Worm (Caenorhabditis elegans) whole organism, L4 larva: Measurements from ENCODE around the gene F53F1.6.

Experiments used
- F26F4.8 ChIP-seq: fragments of 200-800 bp; sonication (Bioruptor generic); conservative IDR thresholded peaks from 2 replicates; pipeline ENCODE4 v1.3.6; 2022; ENCODE audit warnings: missing genetic modification characterization, missing compliant biosample characterization
- T20F7.1 ChIP-seq: fragments of 200-800 bp; sonication (Bioruptor generic); optimal IDR thresholded peaks from 2 replicates; lab custom pipeline; 2018; ENCODE audit warnings: mild to moderate bottlenecking, missing genetic modification characterization, missing compliant biosample characterization
- T26A8.4 ChIP-seq: fragments of 200-800 bp; sonication (Bioruptor generic); IDR thresholded peaks from 2 replicates; pipeline ENCODE4 v1.3.6; 2022; ENCODE audit warnings: missing genetic modification characterization, missing compliant biosample characterization
- Y75B8A.6 ChIP-seq: fragments of 200-800 bp; sonication (Bioruptor generic); IDR thresholded peaks from 2 replicates; pipeline ENCODE4 v1.3.6; 2022; ENCODE audit warnings: missing genetic modification reagents, missing genetic modification characterization, missing compliant biosample characterization
- ZK337.2 ChIP-seq: fragments of 200-800 bp; sonication (Bioruptor generic); IDR thresholded peaks from 2 replicates; pipeline ENCODE4 v1.3.6; 2022; ENCODE audit warnings: missing genetic modification reagents, missing genetic modification characterization, missing compliant biosample characterization
- ZK546.5 ChIP-seq, 2 experiments: sonication (generic microtip); optimal IDR thresholded peaks; 2 replicates each; lab custom pipeline; 2017; ENCODE audit warnings: missing biosample characterization in 2 of 2, missing genetic modification characterization in 2 of 2
- aha-1 ChIP-seq: fragments of 150-350 bp; peaks from one replicate; lab custom pipeline; 2014; ENCODE audit warnings: missing biosample characterization, missing genetic modification characterization
- ama-1 ChIP-seq: fragments of 150-350 bp; optimal IDR thresholded peaks from 2 replicates; lab custom pipeline; 2014; ENCODE audit warnings: inconsistent platforms, mixed read lengths
- arid-1 ChIP-seq: fragments of 200-800 bp; sonication (Bioruptor generic); conservative IDR thresholded peaks from 2 replicates; pipeline ENCODE4 v1.3.6; 2022; ENCODE audit warnings: missing genetic modification reagents, missing genetic modification characterization, missing compliant biosample characterization
- ceh-20 ChIP-seq: fragments of 200-800 bp; sonication (Bioruptor generic); IDR thresholded peaks from 2 replicates; pipeline ENCODE4 v1.3.6; 2022; ENCODE audit warnings: missing genetic modification reagents, missing genetic modification characterization, missing compliant biosample characterization
- ceh-28 ChIP-seq: fragments of 150-350 bp; optimal IDR thresholded peaks from 2 replicates; lab custom pipeline; 2014; ENCODE audit warnings: missing biosample characterization, missing genetic modification reagents, missing genetic modification characterization
- ces-1 ChIP-seq: fragments of 150-350 bp; sonication (generic microtip); optimal IDR thresholded peaks from 4 replicates; lab custom pipeline; 2014; ENCODE audit warnings: missing biosample characterization, missing genetic modification reagents, missing genetic modification characterization
- cey-2 ChIP-seq: sonication (generic microtip); optimal IDR thresholded peaks from 3 replicates; lab custom pipeline; 2017; ENCODE audit warnings: missing genetic modification characterization, mild to moderate bottlenecking, missing compliant biosample characterization, antibody characterized with exemption, borderline replicate concordance; ENCODE audit not compliant: insufficient read depth
- daf-16 ChIP-seq, 3 experiments: sonication (generic microtip); optimal IDR thresholded peaks; 2 replicates each; lab custom pipeline; 2016 to 2017; ENCODE audit warnings: missing genetic modification characterization in 3 of 3, missing genetic modification reagents in 3 of 3, mild to moderate bottlenecking in 2 of 3, missing compliant biosample characterization in 2 of 3, missing biosample characterization in 1 of 3, moderate library complexity in 1 of 3
- dmd-6 ChIP-seq: fragments of 200-800 bp; sonication (Bioruptor generic); IDR thresholded peaks from 2 replicates; pipeline ENCODE4 v1.3.6; 2022; ENCODE audit warnings: missing genetic modification reagents, missing genetic modification characterization, missing compliant biosample characterization
- dpl-1 ChIP-seq: fragments of 150-350 bp; optimal IDR thresholded peaks from 2 replicates; lab custom pipeline; 2014; ENCODE audit warnings: missing biosample characterization, missing genetic modification reagents, missing genetic modification characterization
- duxl-1 ChIP-seq: sonication (generic microtip); optimal IDR thresholded peaks from 2 replicates; lab custom pipeline; 2016; ENCODE audit warnings: mild to moderate bottlenecking, missing genetic modification characterization, moderate library complexity, missing compliant biosample characterization; ENCODE audit not compliant: poor library complexity
- fos-1 ChIP-seq: fragments of 150-350 bp; optimal IDR thresholded peaks from 2 replicates; lab custom pipeline; 2014; ENCODE audit warnings: missing biosample characterization, missing genetic modification characterization
- gei-8 ChIP-seq: fragments of 200-800 bp; sonication (Bioruptor generic); optimal IDR thresholded peaks from 2 replicates; lab custom pipeline; 2018; ENCODE audit warnings: mild to moderate bottlenecking, missing genetic modification characterization, missing compliant biosample characterization
- hlh-30 ChIP-seq: sonication (generic microtip); optimal IDR thresholded peaks from 2 replicates; lab custom pipeline; 2017; ENCODE audit warnings: antibody characterized with exemption, mild to moderate bottlenecking, missing genetic modification characterization, missing compliant biosample characterization; ENCODE audit not compliant: insufficient read depth
- jun-1 ChIP-seq: fragments of 150-350 bp; optimal IDR thresholded peaks from 2 replicates; lab custom pipeline; 2014; ENCODE audit warnings: missing biosample characterization, missing genetic modification reagents, missing genetic modification characterization
- lim-7 ChIP-seq: fragments of 200-800 bp; sonication (Bioruptor generic); IDR thresholded peaks from 2 replicates; pipeline ENCODE4 v1.3.6; 2022; ENCODE audit warnings: missing genetic modification characterization, missing compliant biosample characterization
- lin-1 ChIP-seq: fragments of 200-800 bp; sonication (Bioruptor generic); IDR thresholded peaks from 2 replicates; pipeline ENCODE4 v1.3.6; 2022; ENCODE audit warnings: missing genetic modification reagents, missing genetic modification characterization, missing compliant biosample characterization
- lin-13 ChIP-seq: fragments of 150-350 bp; optimal IDR thresholded peaks from 2 replicates; lab custom pipeline; 2014; ENCODE audit warnings: missing biosample characterization, missing genetic modification reagents, missing genetic modification characterization
- lin-29 ChIP-seq: fragments of 200-800 bp; sonication (Bioruptor generic); IDR thresholded peaks from 2 replicates; pipeline ENCODE4 v1.3.6; 2022; ENCODE audit warnings: missing genetic modification reagents, missing genetic modification characterization, missing compliant biosample characterization
- lin-38 ChIP-seq: fragments of 200-800 bp; sonication (Bioruptor generic); IDR thresholded peaks from 2 replicates; pipeline ENCODE4 v1.3.6; 2022; ENCODE audit warnings: missing genetic modification reagents, missing genetic modification characterization, missing compliant biosample characterization
- madf-5 ChIP-seq, 2 experiments: fragments of 200-800 bp; sonication (Bioruptor generic); IDR thresholded peaks; 2 replicates each; pipeline ENCODE4 v1.3.6; 2022; ENCODE audit warnings: missing compliant biosample characterization in 2 of 2, missing genetic modification characterization in 2 of 2
- mdl-1 ChIP-seq, 2 experiments: fragments of 150-350 bp in 1 of 2; sonication (generic microtip) in 1 of 2; optimal IDR thresholded peaks; 2 replicates each; lab custom pipeline; 2014 to 2017; ENCODE audit warnings: missing biosample characterization in 2 of 2, missing genetic modification characterization in 2 of 2
- mep-1 ChIP-seq: fragments of 150-350 bp; sonication (generic microtip); optimal IDR thresholded peaks from 3 replicates; lab custom pipeline; 2014; ENCODE audit warnings: missing biosample characterization, missing genetic modification characterization
- mes-2 ChIP-seq: sonication (generic microtip); optimal IDR thresholded peaks from 2 replicates; lab custom pipeline; 2016; ENCODE audit warnings: missing genotype, mild to moderate bottlenecking, missing genetic modification characterization, missing compliant biosample characterization; ENCODE audit not compliant: poor library complexity, severe bottlenecking
- nhr-10 ChIP-seq: fragments of 150-350 bp; optimal IDR thresholded peaks from 2 replicates; lab custom pipeline; 2014; ENCODE audit warnings: missing biosample characterization, missing genetic modification characterization
- nhr-102 ChIP-seq: sonication (generic microtip); optimal IDR thresholded peaks from 2 replicates; lab custom pipeline; 2016; ENCODE audit warnings: mild to moderate bottlenecking, missing genetic modification characterization, moderate library complexity, missing compliant biosample characterization
- nhr-11 ChIP-seq: fragments of 150-350 bp; optimal IDR thresholded peaks from 2 replicates; lab custom pipeline; 2014; ENCODE audit warnings: missing biosample characterization, missing genetic modification characterization
- nhr-111 ChIP-seq: fragments of 200-800 bp; sonication (Bioruptor generic); optimal IDR thresholded peaks from 2 replicates; lab custom pipeline; 2018; ENCODE audit warnings: mild to moderate bottlenecking, missing genetic modification characterization, missing compliant biosample characterization
- nhr-25 ChIP-seq: sonication (generic microtip); optimal IDR thresholded peaks from 2 replicates; lab custom pipeline; 2017; ENCODE audit warnings: missing genetic modification characterization, mild to moderate bottlenecking, missing compliant biosample characterization, antibody characterized with exemption, moderate library complexity, borderline replicate concordance; ENCODE audit not compliant: insufficient read depth
- nhr-28 ChIP-seq: fragments of 150-350 bp; optimal IDR thresholded peaks from 2 replicates; lab custom pipeline; 2014; ENCODE audit warnings: missing biosample characterization, missing genetic modification characterization
- nhr-48 ChIP-seq: sonication (generic microtip); optimal IDR thresholded peaks from 2 replicates; lab custom pipeline; 2016; ENCODE audit warnings: mild to moderate bottlenecking, missing genetic modification characterization, missing compliant biosample characterization
- nhr-6 ChIP-seq: fragments of 150-350 bp; optimal IDR thresholded peaks from 2 replicates; lab custom pipeline; 2014; ENCODE audit warnings: missing biosample characterization, missing genetic modification characterization
- php-3 ChIP-seq: fragments of 200-800 bp; sonication (Bioruptor generic); IDR thresholded peaks from 2 replicates; pipeline ENCODE4 v1.3.6; 2022; ENCODE audit warnings: missing genetic modification reagents, missing genetic modification characterization, missing compliant biosample characterization
- pqm-1 ChIP-seq: sonication (generic microtip); optimal IDR thresholded peaks from 2 replicates; lab custom pipeline; 2017; ENCODE audit warnings: missing biosample characterization, missing genetic modification characterization
- rbr-2 ChIP-seq: sonication (generic microtip); optimal IDR thresholded peaks from 2 replicates; lab custom pipeline; 2016; ENCODE audit warnings: missing genotype, missing genetic modification characterization, missing compliant biosample characterization
- snpc-4 ChIP-seq: fragments of 150-350 bp; optimal IDR thresholded peaks from 2 replicates; lab custom pipeline; 2014; ENCODE audit warnings: missing biosample characterization, missing genetic modification characterization
- spr-1 ChIP-seq: sonication (generic microtip); optimal IDR thresholded peaks from 2 replicates; lab custom pipeline; 2016; ENCODE audit warnings: mild to moderate bottlenecking, missing genetic modification characterization, missing compliant biosample characterization
- tra-1 ChIP-seq: fragments of 200-800 bp; sonication (Bioruptor generic); IDR thresholded peaks from 2 replicates; pipeline ENCODE4 v1.3.6; 2022; ENCODE audit warnings: missing genetic modification reagents, missing genetic modification characterization, missing compliant biosample characterization
- unc-39 ChIP-seq: sonication (generic microtip); optimal IDR thresholded peaks from 2 replicates; lab custom pipeline; 2017; ENCODE audit warnings: missing biosample characterization, missing genetic modification characterization
- zag-1 ChIP-seq: fragments of 150-350 bp; optimal IDR thresholded peaks from 2 replicates; lab custom pipeline; 2014; ENCODE audit warnings: missing biosample characterization, missing genetic modification characterization
- zip-11 ChIP-seq: fragments of 200-800 bp; sonication (Bioruptor generic); IDR thresholded peaks from 2 replicates; pipeline ENCODE4 v1.3.6; 2022; ENCODE audit warnings: missing genetic modification characterization, missing compliant biosample characterization

Gene F53F1.6

DNA sequence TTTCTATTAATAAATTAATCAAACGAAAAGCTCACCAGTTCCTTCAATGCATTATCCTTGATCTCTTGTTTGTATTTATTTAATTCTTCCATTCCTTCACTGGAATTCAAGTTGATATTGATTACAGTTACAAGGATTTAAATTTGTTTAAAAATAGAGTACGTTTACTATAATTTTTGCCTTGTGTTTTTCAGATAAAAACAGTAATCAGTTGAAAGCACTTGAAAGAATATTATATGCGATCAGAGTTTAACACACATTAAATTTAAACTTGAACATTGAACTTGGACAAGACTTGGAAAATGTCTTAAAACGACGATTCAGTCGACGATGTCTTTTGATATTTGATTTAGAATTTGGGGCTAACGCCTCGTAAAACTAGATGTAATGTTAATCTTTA, at the start of gene F53F1.6:
Gene F53F1.6 (minus strand): TSS at position 101 of the 400 bp plus-strand sequence.
- TF ChIP-seq T26A8.4 (GFP tag; lab: Robert Waterston, UW), result no peak
- TF ChIP-seq lim-7 (GFP tag; lab: Robert Waterston, UW), result no peak
- no peak for TF ChIP-seq ama-1
- TF ChIP-seq nhr-25, result no peak
- TF ChIP-seq Y75B8A.6 (GFP tag; lab: Robert Waterston, UW), result no peak
- TF ChIP-seq snpc-4, result no peak
- TF ChIP-seq aha-1 (tag; lab: Kevin White, UChicago), result no peak
- TF ChIP-seq pqm-1, result no peak
- TF ChIP-seq zag-1 (tag; lab: Kevin White, UChicago), result no peak
- no peak for TF ChIP-seq lin-29
- no peak for TF ChIP-seq dmd-6 (GFP tag; lab: Robert Waterston, UW)
- no peak for TF ChIP-seq dpl-1 (GFP tag; lab: Kevin White, UChicago)
- TF ChIP-seq duxl-1 (tag; lab: Kevin White, UChicago), result no peak
- TF ChIP-seq zip-11 (GFP tag; lab: Robert Waterston, UW), result no peak

- peak; percentile 27 for TF ChIP-seq mep-1 (tag; lab: Kevin White, UChicago)
- TF ChIP-seq nhr-10, result no peak
- TF ChIP-seq mes-2, result no peak
- no peak for TF ChIP-seq spr-1 (tag; lab: Kevin White, UChicago)
- TF ChIP-seq ces-1 (GFP tag; lab: Kevin White, UChicago), result peak; percentile 18
- no peak for TF ChIP-seq fos-1
- TF ChIP-seq unc-39 (tag; lab: Kevin White, UChicago), result no peak
- no peak for TF ChIP-seq mdl-1 (tag; optimal IDR thresholded peaks at IDR 0.05; lab: Kevin White, UChicago)
- TF ChIP-seq aha-1 (tag; lab: Kevin White, UChicago), result peak; percentile 54
- TF ChIP-seq pqm-1, result no peak
- no peak for TF ChIP-seq daf-16 (GFP tag; optimal IDR thresholded peaks at IDR 0.05; lab: Kevin White, UChicago)
- peak; percentile 4 for TF ChIP-seq daf-16 (tag; optimal IDR thresholded peaks at IDR 0.05; lab: Kevin White, UChicago)
These were observed 46.7 kb upstream of the F53F1.6 start for ce11 chrV:13464123-13464522.

- TF ChIP-seq lim-7 (GFP tag; lab: Robert Waterston, UW) (no peak), php-3 (peak; percentile 95), lin-38 (GFP tag; lab: Robert Waterston, UW) (no peak), rbr-2 (peak; percentile 41), mep-1 (tag; lab: Kevin White, UChicago) (peak; percentile 83), ama-1 (no peak), arid-1 (GFP tag; lab: Robert Waterston, UW) (0 out of 2 replicates have a peak, but pooled peaks have one; percentile 28), cey-2 (tag; lab: Kevin White, UChicago) (no peak), tra-1 (GFP tag; lab: Robert Waterston, UW) (0 out of 2 replicates have a peak, but pooled peaks have one; percentile 48), ZK337.2 (GFP tag; lab: Robert Waterston, UW) (no peak), madf-5 (GFP tag; IDR thresholded peaks at IDR 0.05; lab: Robert Waterston, UW) (no peak), T26A8.4 (GFP tag; lab: Robert Waterston, UW) (peak; percentile 37; the same call in 1 of the 2 replicates), lin-13 (GFP tag; lab: Kevin White, UChicago) (peak; percentile 58), pqm-1 (peak; percentile 82), F26F4.8 (no peak), nhr-111 (GFP tag; lab: Kevin White, UChicago) (no peak), jun-1 (tag; lab: Kevin White, UChicago) (peak; percentile 28), ZK546.5 (tag; optimal IDR thresholded peaks at IDR 0.05; lab: Kevin White, UChicago) (no peak), T20F7.1 (GFP tag; lab: Kevin White, UChicago) (peak; percentile 80), lin-1 (peak; percentile 69; the same call in 1 of the 2 replicates), nhr-6 (tag; lab: Kevin White, UChicago) (peak; percentile 88), nhr-48 (tag; lab: Kevin White, UChicago) (peak; percentile 77), nhr-28 (tag; lab: Kevin White, UChicago) (peak; percentile 94), nhr-102 (tag; lab: Kevin White, UChicago) (peak; percentile 47), daf-16 (GFP tag; optimal IDR thresholded peaks at IDR 0.05; lab: Kevin White, UChicago) (no peak), daf-16 (tag; optimal IDR thresholded peaks at IDR 0.05; lab: Kevin White, UChicago) (peak; percentile 81), dpl-1 (GFP tag; lab: Kevin White, UChicago) (peak; percentile 25), ceh-28 (tag; lab: Kevin White, UChicago) (no peak), ceh-20 (GFP tag; lab: Robert Waterston, UW) (peak; percentile 42; the same call in 1 of the 2 replicates), hlh-30 (peak; percentile 97), gei-8 (no peak), nhr-11 (tag; lab: Kevin White, UChicago) (peak; percentile 45), Y75B8A.6 (GFP tag; lab: Robert Waterston, UW) (0 out of 2 replicates have a peak, but pooled peaks have one; percentile 31)
These were observed 45.6 kb upstream of the F53F1.6 start, which contains the start of gene frm-10 for ce11 chrV:13462974-13463373. Gene frm-10, plus strand, starts transcription at chrV:13463207.
